Worm (Caenorhabditis elegans) whole organism, midembryonic: ENCODE measurements around the gene cutl-22.

Experiments
- T22C8.4 ChIP-seq: fragments of 200-800 bp; sonication (Bioruptor generic); IDR thresholded peaks from 2 replicates; pipeline ENCODE4 v1.3.6; 2022; ENCODE audit warnings: missing genetic modification characterization, missing compliant biosample characterization
- cog-1 ChIP-seq: sonication (generic microtip); optimal IDR thresholded peaks from 2 replicates; lab custom pipeline; 2016; ENCODE audit warnings: missing genetic modification characterization, missing compliant biosample characterization
- flt-1 ChIP-seq: fragments of 200-800 bp; sonication (Bioruptor generic); IDR thresholded peaks from 2 replicates; pipeline ENCODE4 v1.3.6; 2022; ENCODE audit warnings: missing genetic modification characterization, missing compliant biosample characterization
- ref-1 ChIP-seq: fragments of 200-800 bp; sonication (Bioruptor generic); conservative IDR thresholded peaks from 2 replicates; pipeline ENCODE4 v1.3.6; 2022; ENCODE audit warnings: missing genetic modification reagents, missing genetic modification characterization, missing compliant biosample characterization
- tab-1 ChIP-seq: fragments of 200-800 bp; sonication (Bioruptor generic); IDR thresholded peaks from 2 replicates; pipeline ENCODE4 v1.3.6; 2022; ENCODE audit warnings: missing genetic modification characterization, missing compliant biosample characterization
- ztf-23 ChIP-seq: fragments of 200-800 bp; sonication (Bioruptor generic); IDR thresholded peaks from 2 replicates; pipeline ENCODE4 v1.3.6; 2022; ENCODE audit warnings: missing genetic modification reagents, missing genetic modification characterization, missing compliant biosample characterization
- ztf-29 ChIP-seq: fragments of 200-800 bp; sonication (Bioruptor generic); IDR thresholded peaks from 2 replicates; pipeline ENCODE4 v1.3.6; 2022; ENCODE audit warnings: missing genetic modification reagents, missing genetic modification characterization, missing compliant biosample characterization

DNA sequence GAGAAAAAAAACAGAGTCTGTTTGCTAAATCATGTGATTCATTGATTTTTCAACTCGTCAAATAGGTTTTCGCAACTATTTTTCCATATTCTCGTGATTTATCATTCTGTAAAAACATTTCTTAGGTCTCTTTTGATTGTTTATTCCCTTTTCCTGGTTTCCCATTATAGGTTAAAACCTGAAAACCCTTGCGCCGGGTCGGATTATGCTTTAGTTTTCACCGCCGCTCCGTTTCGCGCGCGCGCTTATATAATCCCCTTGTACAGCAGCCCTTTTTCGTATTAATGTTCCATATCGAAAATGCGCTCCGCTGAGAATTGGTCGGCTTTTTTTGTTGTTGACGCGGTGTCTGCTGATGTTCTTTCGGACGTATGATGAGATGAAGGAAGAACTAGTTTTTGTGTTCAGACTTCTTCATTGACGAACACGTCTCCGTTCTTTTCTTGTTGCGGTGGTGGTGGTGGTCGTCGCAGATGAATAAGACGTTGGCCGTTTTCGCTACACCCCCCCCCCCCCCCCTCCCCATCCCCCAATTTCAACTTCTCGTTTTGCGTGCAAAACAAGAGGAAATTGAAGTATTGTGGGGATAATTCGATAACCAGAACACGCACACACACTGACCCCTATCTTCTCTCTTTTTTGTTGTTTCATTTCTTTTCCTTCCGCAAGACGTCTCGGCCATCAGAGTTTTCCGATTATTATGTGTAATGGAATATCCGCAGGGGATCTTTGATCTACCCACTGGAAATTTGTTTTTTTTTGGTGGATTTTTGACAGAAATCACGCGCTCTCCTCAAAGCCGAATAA lies 13.1 kb downstream of the cutl-22 start:
- TF ChIP-seq ztf-23 (GFP tag; lab: Robert Waterston, UW) (no peak), T22C8.4 (GFP tag; lab: Robert Waterston, UW) (no peak), flt-1 (GFP tag; lab: Robert Waterston, UW) (no peak), ref-1 (GFP tag; lab: Robert Waterston, UW) (no peak), cog-1 (tag; lab: Kevin White, UChicago) (no peak), tab-1 (GFP tag; lab: Robert Waterston, UW) (no peak), ztf-29 (GFP tag; lab: Robert Waterston, UW) (no peak)
